Fruit fly (Drosophila melanogaster) whole organism, prepupa: ENCODE measurements around the gene CG15747.
A peak's percentile ranks its signal among the peaks of the same experiment; 100 is the strongest.

ENCODE experiments used
- Blimp-1 ChIP-seq: fragments of 200-800 bp; sonication (Bioruptor generic); optimal IDR thresholded peaks from 3 replicates; lab custom pipeline; 2017; ENCODE audit warnings: missing biosample characterization, missing genetic modification characterization, mild to moderate bottlenecking, moderate library complexity, missing genetic modification reagents
- CG10631 ChIP-seq: fragments of 200-800 bp; sonication (Bioruptor generic); optimal IDR thresholded peaks from 2 replicates; lab custom pipeline; 2016; ENCODE audit warnings: missing biosample characterization, missing genetic modification characterization
- CG11294 ChIP-seq: fragments of 200-800 bp; sonication (Bioruptor generic); IDR thresholded peaks from 2 replicates; pipeline ENCODE4 v1.3.6; 2022; ENCODE audit warnings: missing biosample characterization, missing genetic modification characterization
- CG11762 ChIP-seq: fragments of 200-800 bp; sonication (Bioruptor generic); optimal IDR thresholded peaks from 3 replicates; lab custom pipeline; 2016; ENCODE audit warnings: missing biosample characterization, missing genetic modification characterization; ENCODE audit not compliant: insufficient read depth
- CG11902 ChIP-seq: fragments of 200-800 bp; sonication (Bioruptor generic); optimal IDR thresholded peaks from 3 replicates; lab custom pipeline; 2016; ENCODE audit warnings: missing biosample characterization, missing genetic modification characterization
- CG15336 ChIP-seq: fragments of 200-800 bp; sonication (Bioruptor generic); IDR thresholded peaks from 2 replicates; pipeline ENCODE4 v1.3.6; 2022; ENCODE audit warnings: missing biosample characterization, missing genetic modification characterization
- CG1621 ChIP-seq: fragments of 200-800 bp; sonication (Bioruptor generic); optimal IDR thresholded peaks from 3 replicates; lab custom pipeline; 2018; ENCODE audit warnings: missing biosample characterization, mild to moderate bottlenecking, missing genetic modification characterization
- CG16779 ChIP-seq: fragments of 200-800 bp; sonication (Bioruptor generic); optimal IDR thresholded peaks from 3 replicates; lab custom pipeline; 2017; ENCODE audit warnings: missing biosample characterization, mild to moderate bottlenecking, missing genetic modification characterization
- CG3032 ChIP-seq: fragments of 200-800 bp; optimal IDR thresholded peaks from 2 replicates; lab custom pipeline; 2019; ENCODE audit warnings: missing biosample characterization, mild to moderate bottlenecking, missing genetic modification characterization, moderate library complexity
- CG31627 ChIP-seq: fragments of 200-800 bp; sonication (Bioruptor generic); optimal IDR thresholded peaks from 3 replicates; lab custom pipeline; 2016; ENCODE audit warnings: missing biosample characterization, missing genetic modification characterization
- CG32006 ChIP-seq: fragments of 200-800 bp; sonication (Bioruptor generic); optimal IDR thresholded peaks from 3 replicates; lab custom pipeline; 2017; ENCODE audit warnings: missing biosample characterization, mild to moderate bottlenecking, missing genetic modification characterization
- CG3919 ChIP-seq: fragments of 200-800 bp; sonication (Bioruptor generic); optimal IDR thresholded peaks from 3 replicates; lab custom pipeline; 2016; ENCODE audit warnings: missing biosample characterization, missing genetic modification characterization
- CG4318 ChIP-seq: fragments of 200-800 bp; sonication (Bioruptor generic); optimal IDR thresholded peaks from 3 replicates; lab custom pipeline; 2017; ENCODE audit warnings: missing biosample characterization, mild to moderate bottlenecking, missing genetic modification characterization
- CG6163 ChIP-seq: fragments of 200-800 bp; sonication (Bioruptor generic); IDR thresholded peaks from 3 replicates; pipeline ENCODE4 v1.3.6; 2022; ENCODE audit warnings: missing biosample characterization, missing genetic modification characterization
- CG6276 ChIP-seq: fragments of 200-800 bp; sonication (Bioruptor generic); optimal IDR thresholded peaks from 2 replicates; lab custom pipeline; 2017; ENCODE audit warnings: missing biosample characterization, mild to moderate bottlenecking, missing genetic modification characterization
- CG6792 ChIP-seq: fragments of 200-800 bp; sonication (Bioruptor generic); optimal IDR thresholded peaks from 3 replicates; lab custom pipeline; 2016; ENCODE audit warnings: missing biosample characterization, missing genetic modification characterization
- CG6808 ChIP-seq: fragments of 200-800 bp; sonication (Bioruptor generic); optimal IDR thresholded peaks from 3 replicates; lab custom pipeline; 2017; ENCODE audit warnings: missing biosample characterization, missing genetic modification characterization, mild to moderate bottlenecking, moderate library complexity, missing genetic modification reagents
- CG7368 ChIP-seq: fragments of 200-800 bp; sonication (Bioruptor generic); optimal IDR thresholded peaks from 3 replicates; lab custom pipeline; 2016; ENCODE audit warnings: missing biosample characterization, missing genetic modification characterization
- CG8119 ChIP-seq: fragments of 200-800 bp; sonication (Bioruptor generic); IDR thresholded peaks from 3 replicates; pipeline ENCODE4 v1.3.6; 2022; ENCODE audit warnings: missing biosample characterization, missing genetic modification characterization
- CG8319 ChIP-seq: fragments of 200-800 bp; sonication (Bioruptor generic); optimal IDR thresholded peaks from 3 replicates; lab custom pipeline; 2016; ENCODE audit warnings: missing biosample characterization, missing genetic modification characterization
- CG9139 ChIP-seq: fragments of 200-800 bp; sonication (Bioruptor generic); optimal IDR thresholded peaks from 3 replicates; lab custom pipeline; 2017; ENCODE audit warnings: missing biosample characterization, mild to moderate bottlenecking, missing genetic modification characterization
- Eip78C ChIP-seq: fragments of 200-800 bp; sonication (Bioruptor generic); peaks from one replicate; lab custom pipeline; 2016; ENCODE audit warnings: missing biosample characterization, missing genetic modification characterization
- Eip93F ChIP-seq: fragments of 200-800 bp; sonication (Bioruptor generic); optimal IDR thresholded peaks from 2 replicates; lab custom pipeline; 2016; ENCODE audit warnings: missing biosample characterization, mild to moderate bottlenecking, missing genetic modification characterization
- Ets21C ChIP-seq: fragments of 200-800 bp; sonication (Bioruptor generic); optimal IDR thresholded peaks from 3 replicates; lab custom pipeline; 2016; ENCODE audit warnings: missing biosample characterization, missing genetic modification characterization
- Ets96B ChIP-seq: fragments of 200-800 bp; optimal IDR thresholded peaks from 2 replicates; lab custom pipeline; 2019; ENCODE audit warnings: missing biosample characterization, mild to moderate bottlenecking, missing genetic modification characterization, moderate library complexity
- Gug ChIP-seq: fragments of 200-800 bp; sonication (Bioruptor generic); IDR thresholded peaks from 2 replicates; pipeline ENCODE4 v1.3.6; 2022; ENCODE audit warnings: missing biosample characterization, missing genetic modification characterization
- Hr38 ChIP-seq: sonication (Bioruptor generic); optimal IDR thresholded peaks from 2 replicates; lab custom pipeline; 2016; ENCODE audit warnings: missing biosample characterization, missing genetic modification characterization
- Hr39 ChIP-seq: fragments of 200-800 bp; sonication (Bioruptor generic); optimal IDR thresholded peaks from 2 replicates; lab custom pipeline; 2016; ENCODE audit warnings: missing biosample characterization, missing genetic modification characterization
- Hr4 ChIP-seq: fragments of 200-800 bp; sonication (Bioruptor generic); optimal IDR thresholded peaks from 3 replicates; lab custom pipeline; 2016; ENCODE audit warnings: missing biosample characterization, missing genetic modification characterization
- Met ChIP-seq: fragments of 200-800 bp; sonication (Bioruptor generic); optimal IDR thresholded peaks from 3 replicates; lab custom pipeline; 2016; ENCODE audit warnings: missing biosample characterization, missing genetic modification characterization
- OdsH ChIP-seq: fragments of 200-800 bp; sonication (Bioruptor generic); optimal IDR thresholded peaks from 3 replicates; lab custom pipeline; 2016; ENCODE audit warnings: missing biosample characterization, missing genetic modification characterization
- Smox ChIP-seq: fragments of 200-800 bp; sonication (Bioruptor generic); optimal IDR thresholded peaks from 3 replicates; lab custom pipeline; 2016; ENCODE audit warnings: missing biosample characterization, missing genetic modification characterization
- Sox102F ChIP-seq: fragments of 200-800 bp; sonication (Bioruptor generic); optimal IDR thresholded peaks from 2 replicates; lab custom pipeline; 2016; ENCODE audit warnings: missing biosample characterization, mild to moderate bottlenecking, missing genetic modification characterization
- Sox14 ChIP-seq: fragments of 200-800 bp; sonication (Bioruptor generic); optimal IDR thresholded peaks from 3 replicates; lab custom pipeline; 2016; ENCODE audit warnings: missing biosample characterization, missing genetic modification characterization
- Sox15 ChIP-seq: fragments of 200-800 bp; sonication (Bioruptor generic); optimal IDR thresholded peaks from 3 replicates; lab custom pipeline; 2016; ENCODE audit warnings: missing biosample characterization, missing genetic modification characterization
- acj6 ChIP-seq: fragments of 200-800 bp; sonication (Bioruptor generic); optimal IDR thresholded peaks from 3 replicates; lab custom pipeline; 2016; ENCODE audit warnings: missing biosample characterization, missing genetic modification characterization
- dac ChIP-seq: fragments of 200-800 bp; sonication (Bioruptor generic); optimal IDR thresholded peaks from 2 replicates; lab custom pipeline; 2017; ENCODE audit warnings: missing biosample characterization, mild to moderate bottlenecking, missing genetic modification characterization
- dsx ChIP-seq: fragments of 200-800 bp; optimal IDR thresholded peaks from 3 replicates; lab custom pipeline; 2019; ENCODE audit warnings: missing biosample characterization, mild to moderate bottlenecking, missing genetic modification characterization, moderate library complexity; ENCODE audit not compliant: poor library complexity, severe bottlenecking
- esn ChIP-seq: fragments of 200-800 bp; sonication (Bioruptor generic); optimal IDR thresholded peaks from 2 replicates; lab custom pipeline; 2016; ENCODE audit warnings: missing biosample characterization, mild to moderate bottlenecking, missing genetic modification characterization, moderate library complexity
- fd59A ChIP-seq: fragments of 200-800 bp; sonication (Bioruptor generic); optimal IDR thresholded peaks from 2 replicates; lab custom pipeline; 2017; ENCODE audit warnings: missing biosample characterization, mild to moderate bottlenecking, missing genetic modification characterization, missing genetic modification reagents
- fd85E ChIP-seq: fragments of 200-800 bp; sonication (Bioruptor generic); optimal IDR thresholded peaks from 3 replicates; lab custom pipeline; 2016; ENCODE audit warnings: missing biosample characterization, missing genetic modification characterization
- fkh ChIP-seq: fragments of 200-800 bp; sonication (Bioruptor generic); optimal IDR thresholded peaks from 3 replicates; lab custom pipeline; 2017; ENCODE audit warnings: missing biosample characterization, mild to moderate bottlenecking, missing genetic modification characterization, moderate library complexity
- net ChIP-seq: fragments of 200-800 bp; sonication (Bioruptor generic); optimal IDR thresholded peaks from 3 replicates; lab custom pipeline; 2016; ENCODE audit warnings: missing biosample characterization, missing genetic modification characterization
- pdm3 ChIP-seq: fragments of 200-800 bp; sonication (Bioruptor generic); optimal IDR thresholded peaks from 3 replicates; lab custom pipeline; 2016; ENCODE audit warnings: missing biosample characterization, missing genetic modification characterization
- salr ChIP-seq, 2 experiments: fragments of 200-800 bp; sonication (Bioruptor generic); optimal IDR thresholded peaks; 3 replicates each; lab custom pipeline; 2016 to 2018; ENCODE audit warnings: missing biosample characterization in 2 of 2, missing genetic modification characterization in 2 of 2, mild to moderate bottlenecking in 1 of 2
- spab ChIP-seq: fragments of 200-800 bp; sonication (Bioruptor generic); optimal IDR thresholded peaks from 2 replicates; lab custom pipeline; 2017; ENCODE audit warnings: missing biosample characterization, mild to moderate bottlenecking, missing genetic modification characterization, missing genetic modification reagents
- ss ChIP-seq, 2 experiments: fragments of 200-800 bp; sonication (Bioruptor generic); optimal IDR thresholded peaks; 2 replicates in 1 of 2; 3 replicates in 1 of 2; lab custom pipeline; 2017 to 2018; ENCODE audit warnings: mild to moderate bottlenecking in 2 of 2, missing biosample characterization in 2 of 2, missing genetic modification characterization in 2 of 2, moderate library complexity in 1 of 2
- svp ChIP-seq: fragments of 200-800 bp; sonication (Bioruptor generic); peaks from one replicate; lab custom pipeline; 2016; ENCODE audit warnings: missing biosample characterization, missing genetic modification characterization
- topi ChIP-seq: fragments of 200-800 bp; sonication (Bioruptor generic); optimal IDR thresholded peaks from 3 replicates; lab custom pipeline; 2016; ENCODE audit warnings: missing biosample characterization, missing genetic modification characterization

Gene CG15747

DNA sequence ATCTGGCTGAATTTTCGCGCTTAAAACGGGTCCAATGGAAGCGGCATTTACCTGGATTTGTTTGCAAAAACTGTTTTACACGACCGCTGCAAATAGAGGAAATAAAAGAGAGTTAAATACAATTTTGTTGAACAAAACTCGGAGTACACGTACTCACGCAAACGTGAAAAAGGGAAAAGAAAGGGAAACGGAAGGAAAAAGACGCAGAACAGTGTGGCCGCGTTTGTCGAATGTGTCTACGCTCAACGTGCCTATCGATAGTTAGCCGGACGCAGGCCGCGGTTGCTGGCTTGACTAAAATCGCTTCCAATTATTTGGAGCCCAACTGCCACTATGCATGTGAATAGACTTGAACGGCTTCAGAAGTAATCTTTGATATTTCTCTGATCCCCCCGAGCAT, 664 bp upstream of the CG15747 start, which contains the start of gene RpS15Aa (continued):
- peak; percentile 14 for TF ChIP-seq CG32006 (GFP tag; lab: Kevin White, UChicago)
- peak; percentile 48 for TF ChIP-seq CG16779 (tag; lab: Kevin White, UChicago)
- TF ChIP-seq Eip78C, result peak; percentile 69
- TF ChIP-seq Sox102F (GFP tag; lab: Kevin White, UChicago), result peak; percentile 69
- TF ChIP-seq Smox (GFP tag; lab: Kevin White, UChicago), result peak; percentile 52
- TF ChIP-seq CG11762 (GFP tag; lab: Kevin White, UChicago), result peak; percentile 33
- TF ChIP-seq ss (GFP tag; optimal IDR thresholded peaks at IDR 0.05; lab: Kevin White, UChicago), result peak; percentile 51 to 75

dm6 chrX:13345327-13345726, 7.2 kb downstream of the CG15747 start:
- peak; percentile 28 for TF ChIP-seq CG10631 (GFP tag; lab: Kevin White, UChicago)
- TF ChIP-seq net (GFP tag; lab: Kevin White, UChicago), result no peak
- no peak for TF ChIP-seq CG8319 (GFP tag; lab: Kevin White, UChicago)
- peak; percentile 31 for TF ChIP-seq spab (GFP tag; lab: Kevin White, UChicago)
- no peak for TF ChIP-seq CG11762 (GFP tag; lab: Kevin White, UChicago)
- peak; percentile 27 for TF ChIP-seq CG4318 (GFP tag; lab: Kevin White, UChicago)
- no peak for TF ChIP-seq Smox (GFP tag; lab: Kevin White, UChicago)
- TF ChIP-seq fd85E (GFP tag; lab: Kevin White, UChicago), result no peak
- no peak for TF ChIP-seq CG31627
- no peak for TF ChIP-seq Gug (GFP tag; lab: Robert Waterston, UW)
- no peak for TF ChIP-seq pdm3
- peak; percentile 37 for TF ChIP-seq acj6 (GFP tag; lab: Kevin White, UChicago)
- peak; percentile 36; the same call in 1 of the 2 replicates for TF ChIP-seq CG15336
- peak; percentile 45 to 65 for TF ChIP-seq ss (GFP tag; optimal IDR thresholded peaks at IDR 0.05; lab: Kevin White, UChicago)
- TF ChIP-seq Hr38 (GFP tag; lab: Kevin White, UChicago), result no peak
- TF ChIP-seq Sox15 (GFP tag; lab: Kevin White, UChicago), result no peak
- no peak for TF ChIP-seq fd59A (GFP tag; lab: Kevin White, UChicago)
- TF ChIP-seq Eip93F (GFP tag; lab: Kevin White, UChicago), result no peak
- TF ChIP-seq CG16779 (tag; lab: Kevin White, UChicago), result peak; percentile 11
- no peak for TF ChIP-seq CG11294 (GFP tag; lab: Robert Waterston, UW)
- no peak for TF ChIP-seq svp (GFP tag; lab: Kevin White, UChicago)
- no peak for TF ChIP-seq topi (GFP tag; lab: Kevin White, UChicago)
- TF ChIP-seq OdsH (GFP tag; lab: Kevin White, UChicago), result peak; percentile 28
- no peak for TF ChIP-seq CG6163
- TF ChIP-seq Ets96B, result peak; percentile 58
- peak; percentile 15 for TF ChIP-seq CG9139 (GFP tag; lab: Kevin White, UChicago)
- TF ChIP-seq Hr4 (GFP tag; lab: Kevin White, UChicago), result no peak
- peak; percentile 41 for TF ChIP-seq CG6276 (GFP tag; lab: Kevin White, UChicago)
- no peak for TF ChIP-seq CG3919 (GFP tag; lab: Kevin White, UChicago)
- TF ChIP-seq esn (GFP tag; lab: Kevin White, UChicago), result no peak
- TF ChIP-seq CG11902 (GFP tag; lab: Kevin White, UChicago), result no peak
- TF ChIP-seq Met (GFP tag; lab: Kevin White, UChicago), result no peak
- peak; percentile 61 for TF ChIP-seq CG3032 (tag; lab: Kevin White, UChicago)
- TF ChIP-seq Blimp-1 (GFP tag; lab: Kevin White, UChicago), result no peak
- TF ChIP-seq CG1621 (tag; lab: Kevin White, UChicago), result no peak
- no peak for TF ChIP-seq Hr39
- TF ChIP-seq CG6792 (GFP tag; lab: Kevin White, UChicago), result no peak
- TF ChIP-seq CG8119 (GFP tag; lab: Robert Waterston, UW), result peak; percentile 47; the same call in 1 of the 3 replicates
- peak; percentile 60 for TF ChIP-seq CG32006 (GFP tag; lab: Kevin White, UChicago)
- TF ChIP-seq dsx (GFP tag; lab: Kevin White, UChicago), result peak; percentile 55
- no peak for TF ChIP-seq CG7368
- no peak for TF ChIP-seq Ets21C
- TF ChIP-seq Sox14 (GFP tag; lab: Kevin White, UChicago), result no peak
- TF ChIP-seq fkh (GFP tag; lab: Kevin White, UChicago), result no peak
- TF ChIP-seq dac (GFP tag; lab: Kevin White, UChicago), result no peak
- no peak for TF ChIP-seq salr (GFP tag; optimal IDR thresholded peaks at IDR 0.05; lab: Kevin White, UChicago)
- peak; percentile 43 for TF ChIP-seq CG6808 (GFP tag; lab: Kevin White, UChicago)
- peak; percentile 61 for TF ChIP-seq Eip78C
